Fruit fly (Drosophila melanogaster): Measurements from ENCODE around the gene CG3769.

Gene CG3769

DNA sequence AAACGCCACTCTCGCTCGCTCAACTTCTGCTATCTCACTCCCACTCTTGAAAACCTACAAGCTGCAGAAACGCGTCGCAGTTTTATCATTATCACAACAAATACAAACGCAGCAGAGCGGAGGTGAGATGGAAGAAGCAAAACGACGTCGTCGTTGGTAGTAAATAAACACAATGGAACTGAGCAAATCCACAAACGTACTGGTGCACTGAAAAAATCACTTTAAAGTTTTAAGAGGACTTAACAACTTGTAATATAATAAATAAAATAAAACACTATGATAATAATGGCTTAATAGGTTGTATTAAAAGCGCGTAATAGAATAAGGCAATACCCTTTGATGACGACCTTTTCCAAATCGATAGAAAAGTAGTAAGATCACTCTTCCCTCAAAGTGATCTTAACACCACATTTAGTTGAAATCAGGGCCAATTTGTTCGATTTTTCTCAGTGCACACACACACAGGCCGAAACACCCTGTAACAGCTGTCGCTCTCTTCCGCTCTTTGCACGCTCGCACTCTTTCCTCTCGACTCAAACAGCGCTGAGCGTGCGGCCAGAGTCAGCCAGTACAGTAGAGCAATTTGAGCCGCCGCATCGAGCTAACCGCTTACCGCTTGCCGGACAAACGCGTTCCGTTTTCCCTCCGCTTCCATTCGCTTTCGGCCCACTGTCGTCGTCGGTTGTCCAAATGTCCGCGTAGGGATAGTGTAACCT, 14.2 kb downstream of the CG3769 start (continued):
- TF ChIP-seq Max (GFP tag; optimal IDR thresholded peaks at IDR 0.05) (peak; percentile 91), kni (GFP tag; optimal IDR thresholded peaks at IDR 0.05) (peak; percentile 94), schlank (tag; optimal IDR thresholded peaks at IDR 0.05) (peak; percentile 87), dm (GFP tag; optimal IDR thresholded peaks at IDR 0.05) (no peak), peb (GFP tag; IDR thresholded peaks at IDR 0.05) (peak; percentile 94), CG7372 (GFP tag; IDR thresholded peaks at IDR 0.05) (peak; percentile 96), zf30C (GFP tag; optimal IDR thresholded peaks at IDR 0.05) (peak; percentile 100), CG16863 (GFP tag; optimal IDR thresholded peaks at IDR 0.05) (peak; percentile 51), CG8944 (GFP tag; optimal IDR thresholded peaks at IDR 0.05) (peak; percentile 58), CG7357 (GFP tag; IDR thresholded peaks at IDR 0.05) (peak; percentile 93), Bgb (GFP tag; IDR thresholded peaks at IDR 0.05; ENCODE audit: partially characterized antibody) (peak; percentile 63), HmgZ (tag; optimal IDR thresholded peaks at IDR 0.05) (peak; percentile 94), Side (GFP tag; optimal IDR thresholded peaks at IDR 0.05) (peak; percentile 85), Eip74EF (GFP tag; optimal IDR thresholded peaks at IDR 0.05) (peak in 1 of 2 experiments; percentile 92), CG8388 (GFP tag; optimal IDR thresholded peaks at IDR 0.05) (peak; percentile 93), Hr78 (GFP tag; optimal IDR thresholded peaks at IDR 0.05) (peak in 1 of 2 experiments; percentile 59), gsb-n (tag; optimal IDR thresholded peaks at IDR 0.05) (peak; percentile 94), CG15479 (GFP tag; optimal IDR thresholded peaks at IDR 0.05) (peak; percentile 87), CG11695 (GFP tag; IDR thresholded peaks at IDR 0.05) (peak; percentile 97), CG7786 (GFP tag; optimal IDR thresholded peaks at IDR 0.05) (peak; percentile 85), CG4282 (GFP tag; optimal IDR thresholded peaks at IDR 0.05) (peak; percentile 85), Atf6 (GFP tag; IDR thresholded peaks at IDR 0.05) (peak; percentile 97), kay (GFP tag; optimal IDR thresholded peaks at IDR 0.05) (peak; percentile 95), CG10267 (tag; optimal IDR thresholded peaks at IDR 0.05) (peak; percentile 95), mld (GFP tag; IDR thresholded peaks at IDR 0.05; ENCODE audit: partially characterized antibody) (no peak), grau (tag; optimal IDR thresholded peaks at IDR 0.05) (peak; percentile 95), CG18262 (tag; optimal IDR thresholded peaks at IDR 0.05) (peak; percentile 98), ham (GFP tag; IDR thresholded peaks at IDR 0.05) (peak; percentile 83), CG10565 (GFP tag; optimal IDR thresholded peaks at IDR 0.05) (peak; percentile 74), zen (tag; optimal IDR thresholded peaks at IDR 0.05) (peak; percentile 96), hth (optimal IDR thresholded peaks at IDR 0.05) (no peak), Xrp1 (GFP tag; IDR thresholded peaks at IDR 0.05) (peak; percentile 98), ttk (GFP tag; IDR thresholded peaks at IDR 0.05) (peak; percentile 93), Chrac-16 (GFP tag; optimal IDR thresholded peaks at IDR 0.05) (peak; percentile 95), CG18764 (GFP tag; optimal IDR thresholded peaks at IDR 0.05) (peak; percentile 84), MBD-R2 (GFP tag; IDR thresholded peaks at IDR 0.05) (peak; percentile 52; the same call in 1 of the 2 replicates), CG12299 (tag; optimal IDR thresholded peaks at IDR 0.05) (peak; percentile 93), E2f2 (GFP tag; IDR thresholded peaks at IDR 0.05) (peak; percentile 82), CG9797 (GFP tag; optimal IDR thresholded peaks at IDR 0.05) (peak; percentile 20), CG1603 (tag; optimal IDR thresholded peaks at IDR 0.05) (peak; percentile 81), sisA (GFP tag; IDR thresholded peaks at IDR 0.05) (peak; percentile 95), corto (GFP tag; optimal IDR thresholded peaks at IDR 0.05) (peak; percentile 91), CTCF (GFP tag; optimal IDR thresholded peaks at IDR 0.05) (peak; percentile 52), pros (GFP tag; optimal IDR thresholded peaks at IDR 0.05) (peak; percentile 96), ken (GFP tag; IDR thresholded peaks at IDR 0.05) (peak; percentile 93), CG2678 (tag; optimal IDR thresholded peaks at IDR 0.05) (peak; percentile 97), bbx (GFP tag; IDR thresholded peaks at IDR 0.05; ENCODE audit: partially characterized antibody) (peak; percentile 51), Sry-β (GFP tag; optimal IDR thresholded peaks at IDR 0.05) (peak; percentile 64), B-H2 (GFP tag; optimal IDR thresholded peaks at IDR 0.05) (peak; percentile 91)
